Worm (Caenorhabditis elegans) whole organism, L3 larva: ENCODE measurements around the gene nhr-97.

ENCODE experiments used
- ZK546.5 ChIP-seq: sonication (generic microtip); optimal IDR thresholded peaks from 2 replicates; lab custom pipeline; 2017; ENCODE audit warnings: missing biosample characterization, missing genetic modification characterization
- aly-2 ChIP-seq: fragments of 150-350 bp; optimal IDR thresholded peaks from 2 replicates; lab custom pipeline; 2014; ENCODE audit warnings: missing biosample characterization, missing genetic modification characterization
- ama-1 ChIP-seq: fragments of 150-350 bp; optimal IDR thresholded peaks from 2 replicates; lab custom pipeline; 2018
- ceh-28 ChIP-seq: fragments of 150-350 bp; optimal IDR thresholded peaks from 2 replicates; lab custom pipeline; 2014; ENCODE audit warnings: missing biosample characterization, missing genetic modification reagents, missing genetic modification characterization
- ceh-82 ChIP-seq: fragments of 150-350 bp; optimal IDR thresholded peaks from 2 replicates; lab custom pipeline; 2014; ENCODE audit warnings: missing biosample characterization, missing genetic modification characterization
- ceh-9 ChIP-seq: sonication (generic microtip); optimal IDR thresholded peaks from 2 replicates; lab custom pipeline; 2018; ENCODE audit warnings: missing biosample characterization, missing genetic modification characterization
- egl-27 ChIP-seq: sonication (generic microtip); optimal IDR thresholded peaks from 4 replicates; lab custom pipeline; 2017; ENCODE audit warnings: missing biosample characterization, missing genetic modification reagents, missing genetic modification characterization
- elt-1 ChIP-seq: fragments of 150-350 bp; optimal IDR thresholded peaks from 2 replicates; lab custom pipeline; 2014; ENCODE audit warnings: missing biosample characterization, missing genetic modification characterization
- elt-2 ChIP-seq: sonication (generic microtip); optimal IDR thresholded peaks from 2 replicates; lab custom pipeline; 2016; ENCODE audit warnings: missing genetic modification reagents, mild to moderate bottlenecking, missing genetic modification characterization, missing compliant biosample characterization
- elt-3 ChIP-seq, 3 experiments: fragments of 150-350 bp in 1 of 3; sonication (generic microtip) in 2 of 3; optimal IDR thresholded peaks; 2 replicates in 2 of 3; 4 replicates in 1 of 3; lab custom pipeline; 2014 to 2017; ENCODE audit warnings: missing biosample characterization in 3 of 3, missing genetic modification characterization in 3 of 3
- eor-1 ChIP-seq, 2 experiments: fragments of 150-350 bp; optimal IDR thresholded peaks; 2 replicates each; lab custom pipeline; 2014 to 2018; ENCODE audit warnings: missing biosample characterization in 2 of 2, missing genetic modification characterization in 2 of 2
- hmg-11 ChIP-seq: sonication (generic microtip); optimal IDR thresholded peaks from 2 replicates; lab custom pipeline; 2016; ENCODE audit warnings: missing genetic modification characterization, missing compliant biosample characterization
- jun-1 ChIP-seq: fragments of 150-350 bp; optimal IDR thresholded peaks from 2 replicates; lab custom pipeline; 2014; ENCODE audit warnings: missing biosample characterization, missing genetic modification reagents, missing genetic modification characterization
- lin-15B ChIP-seq: fragments of 150-350 bp; optimal IDR thresholded peaks from 2 replicates; lab custom pipeline; 2014; ENCODE audit warnings: missing biosample characterization, missing genetic modification characterization
- mdl-1 ChIP-seq: fragments of 150-350 bp; optimal IDR thresholded peaks from 2 replicates; lab custom pipeline; 2014; ENCODE audit warnings: missing biosample characterization, missing genetic modification characterization
- mml-1 ChIP-seq: fragments of 150-350 bp; sonication (generic microtip); optimal IDR thresholded peaks from 3 replicates; lab custom pipeline; 2014; ENCODE audit warnings: missing biosample characterization, missing genetic modification characterization
- nhr-11 ChIP-seq: fragments of 150-350 bp; optimal IDR thresholded peaks from 2 replicates; lab custom pipeline; 2014; ENCODE audit warnings: missing biosample characterization, missing genetic modification characterization
- nhr-12 ChIP-seq: fragments of 150-350 bp; optimal IDR thresholded peaks from 2 replicates; lab custom pipeline; 2014; ENCODE audit warnings: missing biosample characterization, missing genetic modification characterization
- nhr-23 ChIP-seq: fragments of 150-350 bp; optimal IDR thresholded peaks from 2 replicates; lab custom pipeline; 2014; ENCODE audit warnings: missing biosample characterization, missing genetic modification reagents, missing genetic modification characterization
- nhr-237 ChIP-seq: fragments of 150-350 bp; optimal IDR thresholded peaks from 2 replicates; lab custom pipeline; 2014; ENCODE audit warnings: missing biosample characterization, missing genetic modification characterization
- nhr-25 ChIP-seq: sonication (generic microtip); optimal IDR thresholded peaks from 2 replicates; lab custom pipeline; 2017; ENCODE audit warnings: missing biosample characterization, missing genetic modification characterization
- nhr-43 ChIP-seq: sonication (generic microtip); optimal IDR thresholded peaks from 2 replicates; lab custom pipeline; 2016; ENCODE audit warnings: mild to moderate bottlenecking, missing genetic modification characterization, missing compliant biosample characterization; ENCODE audit not compliant: poor library complexity, severe bottlenecking
- nhr-76 ChIP-seq: fragments of 150-350 bp; sonication (generic microtip); optimal IDR thresholded peaks from 5 replicates; lab custom pipeline; 2014; ENCODE audit warnings: missing biosample characterization, missing genetic modification characterization
- nhr-77 ChIP-seq: fragments of 150-350 bp; optimal IDR thresholded peaks from 2 replicates; lab custom pipeline; 2014; ENCODE audit warnings: missing biosample characterization, missing genetic modification characterization
- pqm-1 ChIP-seq: fragments of 150-350 bp; optimal IDR thresholded peaks from 2 replicates; lab custom pipeline; 2017; ENCODE audit warnings: missing biosample characterization, missing genetic modification characterization, inconsistent platforms
- sea-2 ChIP-seq: fragments of 150-350 bp; sonication (generic microtip); optimal IDR thresholded peaks from 4 replicates; lab custom pipeline; 2014; ENCODE audit warnings: missing biosample characterization, missing genetic modification reagents, missing genetic modification characterization
- skn-1 ChIP-seq: fragments of 150-350 bp; optimal IDR thresholded peaks from 2 replicates; lab custom pipeline; 2014; ENCODE audit warnings: missing biosample characterization, missing genetic modification characterization
- snpc-4 ChIP-seq: fragments of 150-350 bp; optimal IDR thresholded peaks from 2 replicates; lab custom pipeline; 2014; ENCODE audit warnings: missing biosample characterization, missing genetic modification characterization
- unc-39 ChIP-seq: sonication (generic microtip); optimal IDR thresholded peaks from 4 replicates; lab custom pipeline; 2017; ENCODE audit warnings: missing biosample characterization, missing genetic modification characterization
- unc-62 ChIP-seq: fragments of 150-350 bp; sonication (generic microtip); optimal IDR thresholded peaks from 4 replicates; lab custom pipeline; 2014; ENCODE audit warnings: missing biosample characterization, missing genetic modification reagents, missing genetic modification characterization
- zag-1 ChIP-seq: fragments of 150-350 bp; optimal IDR thresholded peaks from 2 replicates; lab custom pipeline; 2014; ENCODE audit warnings: missing biosample characterization, missing genetic modification characterization
- ztf-4 ChIP-seq: fragments of 150-350 bp; optimal IDR thresholded peaks from 2 replicates; lab custom pipeline; 2014; ENCODE audit warnings: missing biosample characterization, missing genetic modification characterization

nhr-97 gene

ce11 chrIV:9795250-9795649 lies 37.8 kb downstream of the nhr-97 start:
- TF ChIP-seq ceh-82 (tag; lab: Kevin White, UChicago) (no peak), nhr-11 (tag; lab: Kevin White, UChicago) (no peak), ama-1 (lab: Kevin White, UChicago) (no peak), mdl-1 (tag; lab: Kevin White, UChicago) (no peak), unc-39 (no peak), nhr-237 (no peak), ceh-28 (no peak), elt-1 (no peak), nhr-25 (tag; lab: Kevin White, UChicago) (no peak), nhr-76 (tag; lab: Kevin White, UChicago) (no peak), elt-3 (tag; optimal IDR thresholded peaks at IDR 0.05; lab: Kevin White, UChicago) (no peak), pqm-1 (tag; lab: Kevin White, UChicago) (no peak), nhr-12 (tag; lab: Kevin White, UChicago) (no peak), egl-27 (tag; lab: Kevin White, UChicago) (no peak), skn-1 (tag; lab: Kevin White, UChicago) (no peak)

- TF ChIP-seq elt-2 (tag; lab: Kevin White, UChicago) (no peak), ZK546.5 (tag; lab: Kevin White, UChicago) (no peak), mdl-1 (tag; lab: Kevin White, UChicago) (no peak), unc-62 (GFP tag; lab: Kevin White, UChicago) (no peak), hmg-11 (tag; lab: Kevin White, UChicago) (no peak), ceh-28 (no peak), nhr-11 (tag; lab: Kevin White, UChicago) (no peak), ceh-9 (tag; lab: Kevin White, UChicago) (no peak), egl-27 (tag; lab: Kevin White, UChicago) (no peak), elt-3 (tag; optimal IDR thresholded peaks at IDR 0.05; lab: Kevin White, UChicago) (no peak)
Observed at ce11 chrIV:9796494-9796893, 39.1 kb downstream of the nhr-97 start, which contains the start of gene pis-1. TSS of gene pis-1 (minus strand) at chrIV:9796594.

- peak; percentile 59 for TF ChIP-seq pqm-1 (tag; lab: Kevin White, UChicago)
- peak; percentile 20 for TF ChIP-seq lin-15B (tag; lab: Kevin White, UChicago)
- TF ChIP-seq ceh-9 (tag; lab: Kevin White, UChicago), result no peak
- TF ChIP-seq elt-2 (tag; lab: Kevin White, UChicago), result peak; percentile 69
- TF ChIP-seq nhr-43 (tag; lab: Kevin White, UChicago), result peak; percentile 2
Observed at ce11 chrIV:9797304-9798003, 40.0 kb downstream of the nhr-97 start, which contains the start of gene T13F2.2. TSS of gene T13F2.2 (minus strand) at chrIV:9797354.

- TF ChIP-seq nhr-77 (no peak), ceh-28 (no peak), eor-1 (tag; optimal IDR thresholded peaks at IDR 0.05; lab: Kevin White, UChicago) (no peak), ztf-4 (tag; lab: Kevin White, UChicago) (no peak), snpc-4 (no peak), zag-1 (tag; lab: Kevin White, UChicago) (no peak), elt-2 (tag; lab: Kevin White, UChicago) (peak; percentile 23)
Observed at ce11 chrIV:9798307-9798706, 40.9 kb downstream of the nhr-97 start.

- TF ChIP-seq nhr-237 (no peak), ama-1 (lab: Kevin White, UChicago) (no peak), aly-2 (tag; lab: Kevin White, UChicago) (no peak), snpc-4 (no peak), nhr-23 (no peak), skn-1 (tag; lab: Kevin White, UChicago) (no peak), nhr-43 (tag; lab: Kevin White, UChicago) (no peak), mml-1 (tag; lab: Kevin White, UChicago) (no peak), sea-2 (no peak), ceh-82 (tag; lab: Kevin White, UChicago) (no peak), jun-1 (tag; lab: Kevin White, UChicago) (no peak), nhr-77 (no peak), pqm-1 (tag; lab: Kevin White, UChicago) (no peak)
- TF ChIP-seq, all 47 proteins: peak for 0
Observed at ce11 chrIV:9799129-9799528, 41.7 kb downstream of the nhr-97 start, which contains the start of gene fat-4. TSS of gene fat-4 (plus strand) at chrIV:9799429.
